Fruit fly (Drosophila melanogaster) whole organism, embryonic: ENCODE results near the gene Atx-1.

Source experiments
- Bgb ChIP-seq: fragments of 200-800 bp; sonication (Bioruptor generic); IDR thresholded peaks from 2 replicates; pipeline ENCODE4 v1.3.6; 2022; ENCODE audit warnings: missing biosample characterization, missing genetic modification characterization; ENCODE audit not compliant: partially characterized antibody
- CG1024 ChIP-seq: fragments of 200-800 bp; sonication (Bioruptor generic); IDR thresholded peaks from 2 replicates; pipeline ENCODE4 v1.3.6; 2022; ENCODE audit warnings: missing biosample characterization, missing genetic modification characterization
- CG11085 ChIP-seq: fragments of 200-800 bp; sonication (Bioruptor generic); IDR thresholded peaks from 2 replicates; pipeline ENCODE4 v1.3.6; 2022; ENCODE audit warnings: missing biosample characterization, missing genetic modification characterization
- CG12104 ChIP-seq: fragments of 200-800 bp; sonication (Bioruptor generic); optimal IDR thresholded peaks from 3 replicates; lab custom pipeline; 2016; ENCODE audit warnings: missing biosample characterization, missing genetic modification characterization
- CG12155 ChIP-seq: fragments of 200-800 bp; sonication (Bioruptor generic); optimal IDR thresholded peaks from 3 replicates; lab custom pipeline; 2016; ENCODE audit warnings: missing biosample characterization, missing genetic modification characterization
- CG12219 ChIP-seq: fragments of 200-800 bp; sonication (Bioruptor generic); optimal IDR thresholded peaks from 3 replicates; lab custom pipeline; 2018; ENCODE audit warnings: missing biosample characterization, mild to moderate bottlenecking, missing genetic modification characterization
- CG14710 ChIP-seq: fragments of 200-800 bp; sonication (Bioruptor generic); optimal IDR thresholded peaks from 3 replicates; lab custom pipeline; 2019; ENCODE audit warnings: missing biosample characterization, mild to moderate bottlenecking, missing genetic modification characterization, moderate library complexity
- CG15073 ChIP-seq: fragments of 200-800 bp; sonication (Bioruptor generic); optimal IDR thresholded peaks from 2 replicates; lab custom pipeline; 2016; ENCODE audit warnings: missing biosample characterization, missing genetic modification characterization
- CG17802 ChIP-seq: fragments of 200-800 bp; sonication (Bioruptor generic); optimal IDR thresholded peaks from 2 replicates; lab custom pipeline; 2018; ENCODE audit warnings: missing biosample characterization, mild to moderate bottlenecking, missing genetic modification characterization, moderate library complexity
- CG1792 ChIP-seq: fragments of 200-800 bp; sonication (Bioruptor generic); optimal IDR thresholded peaks from 2 replicates; lab custom pipeline; 2016; ENCODE audit warnings: missing biosample characterization, missing genetic modification characterization
- CG18011 ChIP-seq: fragments of 200-800 bp; sonication (Bioruptor generic); optimal IDR thresholded peaks from 2 replicates; lab custom pipeline; 2017; ENCODE audit warnings: missing biosample characterization, missing genetic modification characterization, mild to moderate bottlenecking, moderate library complexity, missing genotype
- CG31224 ChIP-seq: fragments of 200-800 bp; sonication (Bioruptor generic); IDR thresholded peaks from 2 replicates; pipeline ENCODE4 v1.3.6; 2022; ENCODE audit warnings: missing biosample characterization, missing genetic modification characterization
- CG33213 ChIP-seq: fragments of 200-800 bp; sonication (Bioruptor generic); optimal IDR thresholded peaks from 3 replicates; lab custom pipeline; 2016; ENCODE audit warnings: missing biosample characterization, missing genetic modification characterization
- CG33557 ChIP-seq: fragments of 200-800 bp; sonication (Bioruptor generic); optimal IDR thresholded peaks from 2 replicates; lab custom pipeline; 2019; ENCODE audit warnings: missing biosample characterization, mild to moderate bottlenecking, missing genetic modification characterization, moderate library complexity
- CG4328 ChIP-seq: fragments of 200-800 bp; sonication (Bioruptor generic); optimal IDR thresholded peaks from 3 replicates; lab custom pipeline; 2017; ENCODE audit warnings: missing biosample characterization, missing genetic modification reagents, missing genetic modification characterization
- CG43689 ChIP-seq: fragments of 200-800 bp; sonication (Bioruptor generic); IDR thresholded peaks from 2 replicates; pipeline ENCODE4 v1.3.6; 2022; ENCODE audit warnings: missing biosample characterization, missing genetic modification characterization
- CG4707 ChIP-seq: fragments of 200-800 bp; sonication (Bioruptor generic); optimal IDR thresholded peaks from 2 replicates; lab custom pipeline; 2018; ENCODE audit warnings: missing biosample characterization, mild to moderate bottlenecking, missing genetic modification characterization, moderate library complexity
- CG7839 ChIP-seq: fragments of 200-800 bp; sonication (Bioruptor generic); optimal IDR thresholded peaks from 3 replicates; lab custom pipeline; 2018; ENCODE audit warnings: missing biosample characterization, mild to moderate bottlenecking, missing genetic modification characterization, moderate library complexity
- CG7963 ChIP-seq: fragments of 200-800 bp; sonication (Bioruptor generic); IDR thresholded peaks from 3 replicates; pipeline ENCODE4 v1.3.6; 2022; ENCODE audit warnings: missing biosample characterization, missing genetic modification characterization; ENCODE audit not compliant: partially characterized antibody
- CG8944 ChIP-seq: fragments of 200-800 bp; sonication (Bioruptor generic); optimal IDR thresholded peaks from 3 replicates; lab custom pipeline; 2016; ENCODE audit warnings: missing biosample characterization, missing genetic modification characterization
- CG9437 ChIP-seq: fragments of 200-800 bp; sonication (Bioruptor generic); optimal IDR thresholded peaks from 2 replicates; lab custom pipeline; 2018; ENCODE audit warnings: missing biosample characterization, mild to moderate bottlenecking, missing genetic modification characterization
- D ChIP-seq, 2 experiments: fragments of 200-800 bp in 1 of 2; fragments of >200 bp in 1 of 2; sonication (Bioruptor generic) in 1 of 2; optimal IDR thresholded peaks; 2 replicates in 1 of 2; 3 replicates in 1 of 2; lab custom pipeline; 2017; ENCODE audit warnings: mild to moderate bottlenecking in 1 of 2, missing biosample characterization in 1 of 2, missing genetic modification characterization in 1 of 2, missing genetic modification reagents in 1 of 2
- Dp ChIP-seq: fragments of 200-800 bp; sonication (Bioruptor generic); optimal IDR thresholded peaks from 2 replicates; lab custom pipeline; 2018; ENCODE audit warnings: missing biosample characterization, mild to moderate bottlenecking, missing genetic modification characterization, moderate library complexity
- Ets97D ChIP-seq: fragments of 200-800 bp; sonication (Bioruptor generic); optimal IDR thresholded peaks from 3 replicates; lab custom pipeline; 2016; ENCODE audit warnings: missing biosample characterization, missing genetic modification characterization
- HLHmδ ChIP-seq: fragments of 200-800 bp; sonication (Bioruptor generic); optimal IDR thresholded peaks from 2 replicates; lab custom pipeline; 2018; ENCODE audit warnings: missing biosample characterization, mild to moderate bottlenecking, missing genetic modification characterization, moderate library complexity
- Hmx ChIP-seq: fragments of 200-800 bp; sonication (Bioruptor generic); optimal IDR thresholded peaks from 2 replicates; lab custom pipeline; 2016; ENCODE audit warnings: missing biosample characterization, missing genetic modification characterization
- Neu2 ChIP-seq: fragments of 200-800 bp; sonication (Bioruptor generic); optimal IDR thresholded peaks from 3 replicates; lab custom pipeline; 2016; ENCODE audit warnings: missing biosample characterization, missing genetic modification characterization, borderline replicate concordance
- NfI ChIP-seq: fragments of 200-800 bp; sonication (Bioruptor generic); optimal IDR thresholded peaks from 3 replicates; lab custom pipeline; 2018; ENCODE audit warnings: missing biosample characterization, mild to moderate bottlenecking, missing genetic modification characterization, moderate library complexity
- Rfx ChIP-seq: fragments of 200-800 bp; sonication (Bioruptor generic); IDR thresholded peaks from 2 replicates; pipeline ENCODE4 v1.3.6; 2022; ENCODE audit warnings: missing biosample characterization, missing genetic modification characterization
- Rx ChIP-seq: fragments of 200-800 bp; sonication (Bioruptor generic); IDR thresholded peaks from 2 replicates; pipeline ENCODE4 v1.3.6; 2022; ENCODE audit warnings: missing biosample characterization, missing genetic modification characterization
- Sox100B ChIP-seq: fragments of 200-800 bp; sonication (Bioruptor generic); optimal IDR thresholded peaks from 3 replicates; lab custom pipeline; 2018; ENCODE audit warnings: missing biosample characterization, mild to moderate bottlenecking, missing genetic modification characterization
- Usf ChIP-seq: fragments of 200-800 bp; sonication (Bioruptor generic); optimal IDR thresholded peaks from 2 replicates; lab custom pipeline; 2017; ENCODE audit warnings: missing genotype, missing biosample characterization, missing genetic modification characterization
- aop ChIP-seq: fragments of 200-800 bp; sonication (Bioruptor generic); IDR thresholded peaks from 2 replicates; pipeline ENCODE4 v1.3.6; 2022; ENCODE audit warnings: missing biosample characterization, missing genetic modification characterization
- dati ChIP-seq: fragments of 200-800 bp; sonication (Bioruptor generic); IDR thresholded peaks from 2 replicates; pipeline ENCODE4 v1.3.6; 2022; ENCODE audit warnings: missing biosample characterization, missing genetic modification characterization
- eve ChIP-seq, 2 experiments: fragments of >200 bp; optimal IDR thresholded peaks; 2 replicates each; lab custom pipeline; 2017; ENCODE audit warnings: missing biosample characterization in 2 of 2, missing genetic modification characterization in 2 of 2
- gfzf ChIP-seq: fragments of 200-800 bp; sonication (Bioruptor generic); optimal IDR thresholded peaks from 2 replicates; lab custom pipeline; 2016; ENCODE audit warnings: missing biosample characterization, mild to moderate bottlenecking, missing genetic modification characterization, moderate library complexity
- ham ChIP-seq: fragments of 200-800 bp; sonication (Bioruptor generic); IDR thresholded peaks from 2 replicates; pipeline ENCODE4 v1.3.6; 2022; ENCODE audit warnings: missing biosample characterization, missing genetic modification characterization
- hbn ChIP-seq: fragments of 200-800 bp; sonication (Bioruptor generic); IDR thresholded peaks from 2 replicates; pipeline ENCODE4 v1.3.6; 2022; ENCODE audit warnings: missing biosample characterization, missing genetic modification characterization; ENCODE audit not compliant: partially characterized antibody
- her ChIP-seq: fragments of 200-800 bp; sonication (Bioruptor generic); optimal IDR thresholded peaks from 2 replicates; lab custom pipeline; 2016; ENCODE audit warnings: missing biosample characterization, missing genetic modification characterization
- hth ChIP-seq: fragments of >200 bp; optimal IDR thresholded peaks from 2 replicates; lab custom pipeline; 2017; ENCODE audit warnings: inconsistent platforms
- jing ChIP-seq: fragments of 200-800 bp; sonication (Bioruptor generic); optimal IDR thresholded peaks from 2 replicates; lab custom pipeline; 2018; ENCODE audit warnings: missing biosample characterization, mild to moderate bottlenecking, missing genetic modification characterization
- lbe ChIP-seq: fragments of 200-800 bp; sonication (Bioruptor generic); optimal IDR thresholded peaks from 2 replicates; lab custom pipeline; 2016; ENCODE audit warnings: missing biosample characterization, mild to moderate bottlenecking, missing genetic modification characterization
- nmo ChIP-seq: fragments of 200-800 bp; sonication (Bioruptor generic); optimal IDR thresholded peaks from 2 replicates; lab custom pipeline; 2018; ENCODE audit warnings: missing biosample characterization, mild to moderate bottlenecking, missing genetic modification characterization, moderate library complexity
- peb ChIP-seq: fragments of 200-800 bp; sonication (Bioruptor generic); IDR thresholded peaks from 2 replicates; pipeline ENCODE4 v1.3.6; 2022; ENCODE audit warnings: missing biosample characterization, missing genetic modification characterization
- prd ChIP-seq, 3 experiments: fragments of >200 bp in 2 of 3; fragments of 200-800 bp in 1 of 3; sonication (Bioruptor generic) in 1 of 3; optimal IDR thresholded peaks in 2 of 3; IDR thresholded peaks in 1 of 3; 2 replicates in 2 of 3; 3 replicates in 1 of 3; pipeline versions ENCODE4 v1.3.6 to Lab custom; 2017 to 2022; ENCODE audit warnings: missing biosample characterization in 1 of 3, missing genetic modification characterization in 1 of 3
- psq ChIP-seq: fragments of 200-800 bp; sonication (Bioruptor generic); optimal IDR thresholded peaks from 2 replicates; lab custom pipeline; 2017; ENCODE audit warnings: missing biosample characterization, missing genetic modification characterization
- run ChIP-seq: fragments of 200-800 bp; sonication (Bioruptor generic); optimal IDR thresholded peaks from 3 replicates; lab custom pipeline; 2018; ENCODE audit warnings: missing biosample characterization, mild to moderate bottlenecking, missing genetic modification characterization
- salm ChIP-seq: fragments of 200-800 bp; sonication (Bioruptor generic); optimal IDR thresholded peaks from 2 replicates; lab custom pipeline; 2018; ENCODE audit warnings: missing biosample characterization, mild to moderate bottlenecking, missing genetic modification characterization
- tup ChIP-seq: fragments of 200-800 bp; sonication (Bioruptor generic); optimal IDR thresholded peaks from 2 replicates; lab custom pipeline; 2016; ENCODE audit warnings: missing biosample characterization, mild to moderate bottlenecking, missing genetic modification characterization, moderate library complexity
- vvl ChIP-seq: fragments of 200-800 bp; sonication (Bioruptor generic); IDR thresholded peaks from 2 replicates; pipeline ENCODE4 v1.3.6; 2022; ENCODE audit warnings: missing biosample characterization, missing genetic modification characterization

Gene Atx-1

DNA sequence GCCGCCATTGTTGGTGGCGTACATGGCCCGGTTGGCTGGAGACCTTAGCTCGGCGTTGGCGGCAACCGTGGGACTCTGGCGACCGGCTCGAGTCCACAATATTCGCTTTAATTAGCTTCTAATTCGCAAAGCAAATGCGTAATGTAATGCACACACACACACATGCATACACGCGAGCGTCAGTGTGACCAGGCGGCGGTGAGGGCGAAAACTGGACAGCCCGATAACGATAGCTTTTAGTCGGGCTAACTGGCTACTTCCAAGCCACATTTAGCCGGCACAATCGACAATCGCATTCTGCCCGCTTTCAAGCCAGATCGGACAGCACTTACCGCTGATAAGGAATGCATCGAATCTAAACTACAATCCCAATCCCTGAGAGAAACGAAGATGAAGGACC is 2.3 kb upstream of the Atx-1 start, which contains the start of the genes Nf-YC and xit (continued):
- TF ChIP-seq CG43689 (GFP tag; lab: Robert Waterston, UW), result no peak
- TF ChIP-seq CG1792 (GFP tag; lab: Kevin White, UChicago), result no peak
- peak; percentile 48; the same call in 1 of the 2 replicates for TF ChIP-seq vvl
- no peak for TF ChIP-seq CG4707 (GFP tag; lab: Kevin White, UChicago)
- TF ChIP-seq Hmx (GFP tag; lab: Kevin White, UChicago), result no peak
- TF ChIP-seq Bgb (GFP tag; lab: Robert Waterston, UW), result peak; percentile 67
- no peak for TF ChIP-seq CG15073 (GFP tag; lab: Kevin White, UChicago)
- TF ChIP-seq Dp (GFP tag; lab: Kevin White, UChicago), result peak; percentile 57
- TF ChIP-seq her (GFP tag; lab: Kevin White, UChicago), result no peak
- no peak for TF ChIP-seq psq (GFP tag; lab: Kevin White, UChicago)
- TF ChIP-seq lbe, result no peak
- TF ChIP-seq prd (optimal IDR thresholded peaks at IDR 0.05; lab: Kevin White, UChicago), result no peak
- TF ChIP-seq prd (GFP tag; IDR thresholded peaks at IDR 0.05; lab: Robert Waterston, UW), result 0 out of 3 replicates have a peak, but pooled peaks have one; percentile 17
- no peak for TF ChIP-seq tup
- TF ChIP-seq dati (GFP tag; lab: Robert Waterston, UW), result no peak
- TF ChIP-seq hth (lab: Kevin White, UChicago), result no peak
- no peak for TF ChIP-seq CG4328 (GFP tag; lab: Kevin White, UChicago)
- no peak for TF ChIP-seq aop (GFP tag; lab: Robert Waterston, UW)
- TF ChIP-seq CG17802, result peak; percentile 92
- TF ChIP-seq ham (GFP tag; lab: Robert Waterston, UW), result no peak
- TF ChIP-seq D (optimal IDR thresholded peaks at IDR 0.05; lab: Kevin White, UChicago), result no peak
- no peak for TF ChIP-seq D (GFP tag; optimal IDR thresholded peaks at IDR 0.05; lab: Kevin White, UChicago)
- TF ChIP-seq CG12155 (GFP tag; lab: Kevin White, UChicago), result no peak
- TF ChIP-seq NfI, result no peak
- 0 out of 3 replicates have a peak, but pooled peaks have one; percentile 22 for TF ChIP-seq CG7963 (GFP tag; lab: Robert Waterston, UW)
- no peak for TF ChIP-seq jing (GFP tag; lab: Kevin White, UChicago)
- TF ChIP-seq salm (tag; lab: Kevin White, UChicago), result no peak
- no peak for TF ChIP-seq CG18011 (GFP tag; lab: Kevin White, UChicago)
- no peak for TF ChIP-seq Neu2 (GFP tag; lab: Kevin White, UChicago)
- TF ChIP-seq CG33213 (GFP tag; lab: Kevin White, UChicago), result no peak
- no peak for TF ChIP-seq CG33557 (GFP tag; lab: Kevin White, UChicago)
- TF ChIP-seq CG31224 (GFP tag; lab: Robert Waterston, UW), result no peak
- no peak for TF ChIP-seq CG9437 (GFP tag; lab: Kevin White, UChicago)
- no peak for TF ChIP-seq CG12219 (GFP tag; lab: Kevin White, UChicago)
- TF ChIP-seq gfzf (GFP tag; lab: Kevin White, UChicago), result peak; percentile 80
- no peak for TF ChIP-seq CG11085 (GFP tag; lab: Robert Waterston, UW)
- TF ChIP-seq CG14710 (tag; lab: Kevin White, UChicago), result peak; percentile 39
- no peak for TF ChIP-seq peb (GFP tag; lab: Robert Waterston, UW)
- TF ChIP-seq HLHmδ (GFP tag; lab: Kevin White, UChicago), result no peak
- TF ChIP-seq CG7839 (tag; lab: Kevin White, UChicago), result no peak
- peak; percentile 67 for TF ChIP-seq Rfx (GFP tag; lab: Robert Waterston, UW)
- TF ChIP-seq Usf, result no peak
- TF ChIP-seq Rx (GFP tag; lab: Robert Waterston, UW), result no peak
- TF ChIP-seq run (tag; lab: Kevin White, UChicago), result no peak
- peak; percentile 51; the same call in 1 of the 2 replicates for TF ChIP-seq hbn (GFP tag; lab: Robert Waterston, UW)
- TF ChIP-seq CG1024 (GFP tag; lab: Robert Waterston, UW), result 0 out of 2 replicates have a peak, but pooled peaks have one; percentile 9
- TF ChIP-seq Sox100B (GFP tag; lab: Kevin White, UChicago), result no peak
- no peak for TF ChIP-seq CG12104 (GFP tag; lab: Kevin White, UChicago)
- TF ChIP-seq nmo (GFP tag; lab: Kevin White, UChicago), result peak; percentile 52
- TF ChIP-seq eve (GFP tag; optimal IDR thresholded peaks at IDR 0.05; lab: Kevin White, UChicago), result no peak
- no peak for TF ChIP-seq CG8944 (GFP tag; lab: Kevin White, UChicago)
- peak; percentile 40 for TF ChIP-seq Ets97D
